Fruit fly (Drosophila melanogaster): ENCODE measurements around the gene Nup93-2.

Nup93-2 gene

dm6 chr3R:14852610-14853009 is 45.6 kb downstream of the Nup93-2 start:
- TF ChIP-seq dl (GFP tag; optimal IDR thresholded peaks at IDR 0.05; ENCODE audit: insufficient read depth in 1 of 2, partially characterized antibody in 2 of 2) (peak in 1 of 2 experiments; percentile 8), woc (GFP tag; optimal IDR thresholded peaks at IDR 0.05) (no peak)

- TF ChIP-seq br (GFP tag; optimal IDR thresholded peaks at IDR 0.05) (no peak), N (GFP tag; optimal IDR thresholded peaks at IDR 0.05) (no peak), Dif (GFP tag; optimal IDR thresholded peaks at IDR 0.05; ENCODE audit: partially characterized antibody) (no peak), OdsH (GFP tag; optimal IDR thresholded peaks at IDR 0.05) (no peak), Hr78 (GFP tag; optimal IDR thresholded peaks at IDR 0.05) (no peak), Vsx2 (GFP tag; optimal IDR thresholded peaks at IDR 0.05; ENCODE audit: partially characterized antibody) (no peak), pan (optimal IDR thresholded peaks at IDR 0.05) (no peak), Hr83 (GFP tag; optimal IDR thresholded peaks at IDR 0.05; ENCODE audit: poor library complexity, severe bottlenecking) (no peak), Abd-B (GFP tag; optimal IDR thresholded peaks at IDR 0.05) (no peak), fru (GFP tag; optimal IDR thresholded peaks at IDR 0.05) (no peak), Hnf4 (GFP tag; optimal IDR thresholded peaks at IDR 0.05) (no peak), GATAd (GFP tag; optimal IDR thresholded peaks at IDR 0.05) (no peak), HLH106 (tag; optimal IDR thresholded peaks at IDR 0.05) (no peak), psq (GFP tag; optimal IDR thresholded peaks at IDR 0.05) (no peak), Mio (GFP tag; optimal IDR thresholded peaks at IDR 0.05) (no peak), CG9705 (GFP tag; optimal IDR thresholded peaks at IDR 0.05) (no peak), Rel (GFP tag; optimal IDR thresholded peaks at IDR 0.05) (no peak), Rel (tag; optimal IDR thresholded peaks at IDR 0.05) (no peak), usp (GFP tag; optimal IDR thresholded peaks at IDR 0.05) (no peak), h (GFP tag; optimal IDR thresholded peaks at IDR 0.05) (no peak), tai (GFP tag; optimal IDR thresholded peaks at IDR 0.05) (no peak)
Measured at dm6 chr3R:14847844-14848243, 50.3 kb downstream of the Nup93-2 start.

- no peak for TF ChIP-seq Hnf4 (GFP tag; optimal IDR thresholded peaks at IDR 0.05)
- no peak for TF ChIP-seq sv (GFP tag; optimal IDR thresholded peaks at IDR 0.05)
- TF ChIP-seq Sp1 (GFP tag; optimal IDR thresholded peaks at IDR 0.05): no peak
- TF ChIP-seq CG9705 (GFP tag; optimal IDR thresholded peaks at IDR 0.05): no peak
- peak; percentile 22 for TF ChIP-seq rgr (GFP tag; optimal IDR thresholded peaks at IDR 0.05)
- TF ChIP-seq fru (GFP tag; optimal IDR thresholded peaks at IDR 0.05): peak; percentile 50
- no peak for TF ChIP-seq br (GFP tag; optimal IDR thresholded peaks at IDR 0.05)
- no peak for TF ChIP-seq Dfd (GFP tag; optimal IDR thresholded peaks at IDR 0.05)
- TF ChIP-seq Dif (GFP tag; optimal IDR thresholded peaks at IDR 0.05; ENCODE audit: partially characterized antibody): no peak
- no peak for TF ChIP-seq CG32264 (GFP tag; optimal IDR thresholded peaks at IDR 0.05)
- TF ChIP-seq dsf (GFP tag; optimal IDR thresholded peaks at IDR 0.05; ENCODE audit: borderline replicate concordance): no peak
- no peak for TF ChIP-seq GATAd (GFP tag; optimal IDR thresholded peaks at IDR 0.05)
- TF ChIP-seq Hr83 (GFP tag; optimal IDR thresholded peaks at IDR 0.05; ENCODE audit: poor library complexity, severe bottlenecking): no peak
- no peak for TF ChIP-seq sage (GFP tag; optimal IDR thresholded peaks at IDR 0.05)
- no peak for TF ChIP-seq woc (GFP tag; optimal IDR thresholded peaks at IDR 0.05)
- TF ChIP-seq ey (GFP tag; optimal IDR thresholded peaks at IDR 0.05): no peak
- TF ChIP-seq jim (GFP tag; optimal IDR thresholded peaks at IDR 0.05): no peak
- no peak for TF ChIP-seq psq (GFP tag; optimal IDR thresholded peaks at IDR 0.05)
- TF ChIP-seq foxo (GFP tag; optimal IDR thresholded peaks at IDR 0.05): peak in 1 of 2 experiments; percentile 52
- TF ChIP-seq dmrt93B (GFP tag; optimal IDR thresholded peaks at IDR 0.05): no peak
- no peak for TF ChIP-seq Hr78 (GFP tag; optimal IDR thresholded peaks at IDR 0.05)
- no peak for TF ChIP-seq Jra (GFP tag; optimal IDR thresholded peaks at IDR 0.05)
- TF ChIP-seq Rel (GFP tag; optimal IDR thresholded peaks at IDR 0.05): no peak
- TF ChIP-seq Rel (tag; optimal IDR thresholded peaks at IDR 0.05): no peak
- no peak for TF ChIP-seq N (GFP tag; optimal IDR thresholded peaks at IDR 0.05)
- TF ChIP-seq Vsx2 (GFP tag; optimal IDR thresholded peaks at IDR 0.05; ENCODE audit: partially characterized antibody): no peak
Measured at dm6 chr3R:14846924-14847599, 51.1 kb downstream of the Nup93-2 start.
